Worm (Caenorhabditis elegans) whole organism, late embryonic: ENCODE results near the gene rfl-1.

Source experiments
- Y22D7AL.16 ChIP-seq: sonication (generic microtip); optimal IDR thresholded peaks from 2 replicates; lab custom pipeline; 2016; ENCODE audit warnings: missing genetic modification characterization, missing compliant biosample characterization
- ama-1 ChIP-seq: fragments of 150-350 bp; optimal IDR thresholded peaks from 2 replicates; lab custom pipeline; 2014
- ceh-30 ChIP-seq: fragments of 150-350 bp; optimal IDR thresholded peaks from 2 replicates; lab custom pipeline; 2014; ENCODE audit warnings: missing biosample characterization, missing genetic modification characterization
- ceh-9 ChIP-seq: sonication (generic microtip); optimal IDR thresholded peaks from 2 replicates; lab custom pipeline; 2016; ENCODE audit warnings: mild to moderate bottlenecking, missing genetic modification characterization, inconsistent platforms, missing compliant biosample characterization
- fkh-10 ChIP-seq: fragments of 150-350 bp; optimal IDR thresholded peaks from 2 replicates; lab custom pipeline; 2014; ENCODE audit warnings: missing biosample characterization, missing genetic modification reagents, missing genetic modification characterization
- hlh-15 ChIP-seq: sonication (generic microtip); optimal IDR thresholded peaks from 2 replicates; lab custom pipeline; 2016; ENCODE audit warnings: missing genetic modification characterization, missing compliant biosample characterization
- nhr-11 ChIP-seq: fragments of 150-350 bp; optimal IDR thresholded peaks from 2 replicates; lab custom pipeline; 2014; ENCODE audit warnings: missing biosample characterization, missing genetic modification characterization
- pha-4 ChIP-seq: fragments of 150-350 bp; optimal IDR thresholded peaks from 2 replicates; lab custom pipeline; 2018; ENCODE audit warnings: missing biosample characterization, missing genetic modification reagents, missing genetic modification characterization
- pqm-1 ChIP-seq: sonication (generic microtip); optimal IDR thresholded peaks from 2 replicates; lab custom pipeline; 2016; ENCODE audit warnings: missing genetic modification characterization, missing compliant biosample characterization
- ref-2 ChIP-seq: sonication (generic microtip); optimal IDR thresholded peaks from 2 replicates; lab custom pipeline; 2016; ENCODE audit warnings: missing genetic modification characterization, missing compliant biosample characterization
- rnt-1 ChIP-seq: sonication (generic microtip); optimal IDR thresholded peaks from 2 replicates; lab custom pipeline; 2016; ENCODE audit warnings: missing genetic modification characterization, missing compliant biosample characterization
- sox-2 ChIP-seq: fragments of 200-800 bp; sonication (Bioruptor generic); IDR thresholded peaks from 2 replicates; pipeline ENCODE4 v1.3.6; 2022; ENCODE audit warnings: missing genetic modification reagents, missing genetic modification characterization, missing compliant biosample characterization
- zip-5 ChIP-seq: sonication (generic microtip); optimal IDR thresholded peaks from 2 replicates; lab custom pipeline; 2016; ENCODE audit warnings: missing genetic modification characterization, missing compliant biosample characterization

DNA sequence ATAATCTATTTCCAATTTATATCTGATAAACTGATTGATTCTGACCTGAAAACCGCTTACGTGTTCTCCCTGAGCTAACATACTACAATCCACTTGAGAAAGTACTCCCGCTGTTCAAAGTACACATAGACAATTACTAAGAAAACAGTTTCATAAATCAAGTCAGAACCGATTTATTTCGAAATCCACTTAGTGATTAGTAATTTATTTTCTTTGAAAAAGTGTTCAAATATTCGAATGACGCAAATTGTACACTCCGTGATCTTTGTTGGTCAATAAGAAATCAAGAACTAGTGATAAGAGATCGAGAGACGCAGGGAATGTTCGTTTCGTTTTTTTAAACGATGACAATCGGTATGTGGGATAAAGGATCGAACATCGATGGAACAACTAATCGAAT is 28.5 kb upstream of the rfl-1 start:
- TF ChIP-seq ceh-30 (tag; lab: Kevin White, UChicago), result no peak
- TF ChIP-seq rnt-1 (tag; lab: Kevin White, UChicago), result no peak
- no peak for TF ChIP-seq zip-5 (tag; lab: Kevin White, UChicago)
- no peak for TF ChIP-seq nhr-11 (tag; lab: Kevin White, UChicago)
- no peak for TF ChIP-seq ref-2
- no peak for TF ChIP-seq fkh-10 (GFP tag; lab: Kevin White, UChicago)
- TF ChIP-seq ceh-9 (tag; lab: Kevin White, UChicago), result no peak
- no peak for TF ChIP-seq pqm-1 (tag; lab: Kevin White, UChicago)
- no peak for TF ChIP-seq ama-1
- TF ChIP-seq Y22D7AL.16 (tag; lab: Kevin White, UChicago), result no peak
- no peak for TF ChIP-seq hlh-15 (tag; lab: Kevin White, UChicago)
- no peak for TF ChIP-seq sox-2 (GFP tag; lab: Robert Waterston, UW)
- TF ChIP-seq pha-4, result no peak
